Fruit fly (Drosophila melanogaster) whole organism, pupa: ENCODE measurements around the gene PXo.
A peak's percentile ranks its signal among the peaks of the same experiment; 100 is the strongest.

Experiments
- CG13204 ChIP-seq: fragments of 200-800 bp; sonication (Bioruptor generic); optimal IDR thresholded peaks from 2 replicates; lab custom pipeline; 2018; ENCODE audit warnings: missing biosample characterization, mild to moderate bottlenecking, missing genetic modification characterization, moderate library complexity
- CG15710 ChIP-seq: fragments of 200-800 bp; sonication (Bioruptor generic); optimal IDR thresholded peaks from 2 replicates; lab custom pipeline; 2018; ENCODE audit warnings: missing biosample characterization, mild to moderate bottlenecking, missing genetic modification characterization, moderate library complexity
- CG32121 ChIP-seq: fragments of 200-800 bp; sonication (Bioruptor generic); IDR thresholded peaks from 2 replicates; pipeline ENCODE4 v1.3.6; 2022; ENCODE audit warnings: missing biosample characterization, missing genetic modification characterization
- CG34367 ChIP-seq: fragments of 200-800 bp; sonication (Bioruptor generic); optimal IDR thresholded peaks from 2 replicates; lab custom pipeline; 2018; ENCODE audit warnings: missing biosample characterization, mild to moderate bottlenecking, missing genetic modification characterization
- CG9948 ChIP-seq: fragments of 200-800 bp; sonication (Bioruptor generic); optimal IDR thresholded peaks from 2 replicates; lab custom pipeline; 2018; ENCODE audit warnings: missing biosample characterization, mild to moderate bottlenecking, missing genetic modification characterization, moderate library complexity
- D1 ChIP-seq: fragments of 200-800 bp; sonication (Bioruptor generic); optimal IDR thresholded peaks from 2 replicates; lab custom pipeline; 2018; ENCODE audit warnings: missing biosample characterization, mild to moderate bottlenecking, missing genetic modification characterization, moderate library complexity
- EcR ChIP-seq: fragments of 200-800 bp; sonication (Bioruptor generic); optimal IDR thresholded peaks from 3 replicates; lab custom pipeline; 2019; ENCODE audit warnings: missing biosample characterization, missing genetic modification characterization, mild to moderate bottlenecking, moderate library complexity, missing genetic modification reagents
- Ets98B ChIP-seq: fragments of 200-800 bp; sonication (Bioruptor generic); IDR thresholded peaks from 2 replicates; pipeline ENCODE4 v1.3.6; 2022; ENCODE audit warnings: missing biosample characterization, missing genetic modification characterization

dm6 chr3L:5943348-5943904 lies 22.3 kb upstream of the PXo start:
- TF ChIP-seq CG32121 (GFP tag; lab: Robert Waterston, UW) (no peak), Ets98B (GFP tag; lab: Robert Waterston, UW) (no peak), CG15710 (tag; lab: Kevin White, UChicago) (peak; percentile 14), CG13204 (GFP tag; lab: Kevin White, UChicago) (peak; percentile 75), CG34367 (tag; lab: Kevin White, UChicago) (peak; percentile 13), D1 (tag; lab: Kevin White, UChicago) (no peak), EcR (peak; percentile 71), CG9948 (tag; lab: Kevin White, UChicago) (peak; percentile 16)
